Fruit fly (Drosophila melanogaster) whole organism, embryonic: ENCODE measurements around the gene tai.

Source experiments
- B-H1 ChIP-seq: fragments of 200-800 bp; sonication (Bioruptor generic); IDR thresholded peaks from 3 replicates; pipeline ENCODE4 v1.3.6; 2022; ENCODE audit warnings: missing biosample characterization, missing genetic modification characterization
- CG1024 ChIP-seq: fragments of 200-800 bp; sonication (Bioruptor generic); IDR thresholded peaks from 2 replicates; pipeline ENCODE4 v1.3.6; 2022; ENCODE audit warnings: missing biosample characterization, missing genetic modification characterization
- CG11560 ChIP-seq: fragments of 200-800 bp; sonication (Bioruptor generic); IDR thresholded peaks from 3 replicates; pipeline ENCODE4 v1.3.6; 2022; ENCODE audit warnings: missing biosample characterization, missing genetic modification characterization
- CG11696 ChIP-seq: fragments of 200-800 bp; sonication (Bioruptor generic); IDR thresholded peaks from 2 replicates; pipeline ENCODE4 v1.3.6; 2022; ENCODE audit warnings: missing biosample characterization, missing genetic modification characterization
- CG12769 ChIP-seq: fragments of 200-800 bp; sonication (Bioruptor generic); optimal IDR thresholded peaks from 2 replicates; lab custom pipeline; 2019; ENCODE audit warnings: missing biosample characterization, mild to moderate bottlenecking, missing genetic modification characterization, moderate library complexity
- CG14050 ChIP-seq: fragments of 200-800 bp; sonication (Bioruptor generic); IDR thresholded peaks from 3 replicates; pipeline ENCODE4 v1.3.6; 2022; ENCODE audit warnings: missing biosample characterization, missing genetic modification characterization
- CG17359 ChIP-seq: fragments of 200-800 bp; sonication (Bioruptor generic); optimal IDR thresholded peaks from 3 replicates; lab custom pipeline; 2018; ENCODE audit warnings: missing biosample characterization, mild to moderate bottlenecking, missing genetic modification characterization, moderate library complexity
- CG1792 ChIP-seq: fragments of 200-800 bp; sonication (Bioruptor generic); optimal IDR thresholded peaks from 2 replicates; lab custom pipeline; 2016; ENCODE audit warnings: missing biosample characterization, missing genetic modification characterization
- CG18011 ChIP-seq: fragments of 200-800 bp; sonication (Bioruptor generic); optimal IDR thresholded peaks from 2 replicates; lab custom pipeline; 2017; ENCODE audit warnings: missing biosample characterization, missing genetic modification characterization, mild to moderate bottlenecking, moderate library complexity, missing genotype
- CG18476 ChIP-seq: fragments of 200-800 bp; sonication (Bioruptor generic); optimal IDR thresholded peaks from 2 replicates; lab custom pipeline; 2016; ENCODE audit warnings: missing biosample characterization, mild to moderate bottlenecking, missing genetic modification characterization
- CG18619 ChIP-seq: fragments of 200-800 bp; sonication (Bioruptor generic); optimal IDR thresholded peaks from 3 replicates; lab custom pipeline; 2017; ENCODE audit warnings: missing biosample characterization, mild to moderate bottlenecking, missing genetic modification characterization
- CG2129 ChIP-seq: fragments of 200-800 bp; sonication (Bioruptor generic); IDR thresholded peaks from 2 replicates; pipeline ENCODE4 v1.3.6; 2022; ENCODE audit warnings: missing biosample characterization, missing genetic modification characterization; ENCODE audit not compliant: partially characterized antibody
- CG2199 ChIP-seq: fragments of 200-800 bp; sonication (Bioruptor generic); IDR thresholded peaks from 3 replicates; pipeline ENCODE4 v1.3.6; 2022; ENCODE audit warnings: missing biosample characterization, missing genetic modification characterization
- CG2712 ChIP-seq: fragments of 200-800 bp; optimal IDR thresholded peaks from 3 replicates; lab custom pipeline; 2019; ENCODE audit warnings: missing biosample characterization, mild to moderate bottlenecking, missing genetic modification characterization, moderate library complexity
- CG3163 ChIP-seq: fragments of 200-800 bp; sonication (Bioruptor generic); optimal IDR thresholded peaks from 3 replicates; lab custom pipeline; 2016; ENCODE audit warnings: missing biosample characterization, missing genetic modification characterization
- CG3407 ChIP-seq: fragments of 200-800 bp; sonication (Bioruptor generic); optimal IDR thresholded peaks from 2 replicates; lab custom pipeline; 2018; ENCODE audit warnings: missing biosample characterization, mild to moderate bottlenecking, missing genetic modification characterization
- CG4730 ChIP-seq: fragments of 200-800 bp; sonication (Bioruptor generic); IDR thresholded peaks from 2 replicates; pipeline ENCODE4 v1.3.6; 2022; ENCODE audit warnings: missing biosample characterization, missing genetic modification characterization
- Dbx ChIP-seq: fragments of 200-800 bp; sonication (Bioruptor generic); IDR thresholded peaks from 3 replicates; pipeline ENCODE4 v1.3.6; 2022; ENCODE audit warnings: missing biosample characterization, missing genetic modification characterization
- H15 ChIP-seq: fragments of 200-800 bp; sonication (Bioruptor generic); IDR thresholded peaks from 3 replicates; pipeline ENCODE4 v1.3.6; 2022; ENCODE audit warnings: missing biosample characterization, missing genetic modification characterization
- HLH4C ChIP-seq: fragments of 200-800 bp; sonication (Bioruptor generic); IDR thresholded peaks from 3 replicates; pipeline ENCODE4 v1.3.6; 2022; ENCODE audit warnings: missing biosample characterization, missing genetic modification characterization; ENCODE audit not compliant: partially characterized antibody
- Hand ChIP-seq: fragments of 200-800 bp; sonication (Bioruptor generic); optimal IDR thresholded peaks from 2 replicates; lab custom pipeline; 2017; ENCODE audit warnings: mild to moderate bottlenecking, missing biosample characterization, missing genetic modification reagents, missing genetic modification characterization
- Hey ChIP-seq: fragments of 200-800 bp; sonication (Bioruptor generic); optimal IDR thresholded peaks from 3 replicates; lab custom pipeline; 2018; ENCODE audit warnings: missing biosample characterization, mild to moderate bottlenecking, missing genetic modification characterization
- Hmr ChIP-seq: fragments of 200-800 bp; sonication (Bioruptor generic); optimal IDR thresholded peaks from 3 replicates; lab custom pipeline; 2017; ENCODE audit warnings: mild to moderate bottlenecking, missing biosample characterization, missing genetic modification reagents, missing genetic modification characterization
- Lim3 ChIP-seq: fragments of 200-800 bp; sonication (Bioruptor generic); IDR thresholded peaks from 2 replicates; pipeline ENCODE4 v1.3.6; 2022; ENCODE audit warnings: missing biosample characterization, missing genetic modification characterization
- MTF-1 ChIP-seq: fragments of 200-800 bp; sonication (Bioruptor generic); optimal IDR thresholded peaks from 2 replicates; lab custom pipeline; 2018; ENCODE audit warnings: missing biosample characterization, mild to moderate bottlenecking, missing genetic modification characterization, borderline replicate concordance
- Neu2 ChIP-seq: fragments of 200-800 bp; sonication (Bioruptor generic); optimal IDR thresholded peaks from 3 replicates; lab custom pipeline; 2016; ENCODE audit warnings: missing biosample characterization, missing genetic modification characterization, borderline replicate concordance
- Opbp ChIP-seq: fragments of 200-800 bp; sonication (Bioruptor generic); IDR thresholded peaks from 3 replicates; pipeline ENCODE4 v1.3.6; 2022; ENCODE audit warnings: missing biosample characterization, missing genetic modification characterization; ENCODE audit not compliant: partially characterized antibody
- Pdp1 ChIP-seq, 2 experiments: fragments of 200-800 bp; sonication (Bioruptor generic); optimal IDR thresholded peaks; 3 replicates each; lab custom pipeline; 2016; ENCODE audit warnings: missing biosample characterization in 2 of 2, missing genetic modification characterization in 2 of 2, mild to moderate bottlenecking in 1 of 2, moderate library complexity in 1 of 2
- Scr ChIP-seq: fragments of 200-800 bp; sonication (Bioruptor generic); IDR thresholded peaks from 2 replicates; pipeline ENCODE4 v1.3.6; 2022; ENCODE audit warnings: missing biosample characterization, missing genetic modification characterization; ENCODE audit not compliant: partially characterized antibody
- Stat92E ChIP-seq, 3 experiments: fragments of >200 bp in 2 of 3; fragments of 200-800 bp in 1 of 3; sonication (Bioruptor generic) in 1 of 3; optimal IDR thresholded peaks; 2 replicates each; lab custom pipeline; 2017 to 2019; ENCODE audit warnings: missing biosample characterization in 3 of 3, missing genetic modification characterization in 3 of 3, mild to moderate bottlenecking in 1 of 3, moderate library complexity in 1 of 3
- amos ChIP-seq: fragments of 200-800 bp; sonication (Bioruptor generic); IDR thresholded peaks from 2 replicates; pipeline ENCODE4 v1.3.6; 2022; ENCODE audit warnings: missing biosample characterization, missing genetic modification characterization; ENCODE audit not compliant: partially characterized antibody
- aop ChIP-seq: fragments of 200-800 bp; sonication (Bioruptor generic); IDR thresholded peaks from 2 replicates; pipeline ENCODE4 v1.3.6; 2022; ENCODE audit warnings: missing biosample characterization, missing genetic modification characterization
- chn ChIP-seq: fragments of 200-800 bp; sonication (Bioruptor generic); optimal IDR thresholded peaks from 2 replicates; lab custom pipeline; 2016; ENCODE audit warnings: missing biosample characterization, missing genetic modification characterization
- croc ChIP-seq: fragments of 200-800 bp; sonication (Bioruptor generic); conservative IDR thresholded peaks from 3 replicates; pipeline ENCODE4 v1.3.6; 2022; ENCODE audit warnings: missing biosample characterization, missing genetic modification characterization
- crp ChIP-seq, 2 experiments: fragments of 200-800 bp; sonication (Bioruptor generic); optimal IDR thresholded peaks; 2 replicates in 1 of 2; 3 replicates in 1 of 2; lab custom pipeline; 2017; ENCODE audit warnings: missing biosample characterization in 2 of 2, missing genetic modification characterization in 2 of 2, mild to moderate bottlenecking in 1 of 2, moderate library complexity in 1 of 2
- eyg ChIP-seq: fragments of 200-800 bp; sonication (Bioruptor generic); optimal IDR thresholded peaks from 3 replicates; lab custom pipeline; 2016; ENCODE audit warnings: missing biosample characterization, missing genetic modification characterization
- fd3F ChIP-seq: fragments of 200-800 bp; sonication (Bioruptor generic); optimal IDR thresholded peaks from 2 replicates; lab custom pipeline; 2018; ENCODE audit warnings: missing biosample characterization, mild to moderate bottlenecking, missing genetic modification characterization, moderate library complexity
- gt ChIP-seq: fragments of 200-800 bp; sonication (Bioruptor generic); IDR thresholded peaks from 2 replicates; pipeline ENCODE4 v1.3.6; 2022; ENCODE audit warnings: missing biosample characterization, missing genetic modification characterization
- nerfin-1 ChIP-seq: fragments of 200-800 bp; sonication (Bioruptor generic); optimal IDR thresholded peaks from 3 replicates; lab custom pipeline; 2019; ENCODE audit warnings: missing biosample characterization, mild to moderate bottlenecking, missing genetic modification characterization, moderate library complexity
- pb ChIP-seq: fragments of 200-800 bp; sonication (Bioruptor generic); optimal IDR thresholded peaks from 3 replicates; lab custom pipeline; 2016; ENCODE audit warnings: missing biosample characterization, missing genetic modification characterization
- psq ChIP-seq: fragments of 200-800 bp; sonication (Bioruptor generic); optimal IDR thresholded peaks from 2 replicates; lab custom pipeline; 2017; ENCODE audit warnings: missing biosample characterization, missing genetic modification characterization
- repo ChIP-seq: fragments of 200-800 bp; sonication (Bioruptor generic); optimal IDR thresholded peaks from 2 replicates; lab custom pipeline; 2016; ENCODE audit warnings: missing biosample characterization, missing genetic modification characterization
- sens-2 ChIP-seq: fragments of 200-800 bp; sonication (Bioruptor generic); IDR thresholded peaks from 2 replicates; pipeline ENCODE4 v1.3.6; 2022; ENCODE audit warnings: missing biosample characterization, missing genetic modification characterization
- shn ChIP-seq: fragments of 200-800 bp; sonication (Bioruptor generic); optimal IDR thresholded peaks from 3 replicates; lab custom pipeline; 2016; ENCODE audit warnings: missing biosample characterization, missing genetic modification characterization
- so ChIP-seq: fragments of 200-800 bp; sonication (Bioruptor generic); IDR thresholded peaks from 3 replicates; pipeline ENCODE4 v1.3.6; 2022; ENCODE audit warnings: missing biosample characterization, missing genetic modification characterization
- sob ChIP-seq: fragments of 200-800 bp; sonication (Bioruptor generic); IDR thresholded peaks from 2 replicates; pipeline ENCODE4 v1.3.6; 2022; ENCODE audit warnings: missing biosample characterization, missing genetic modification characterization
- stc ChIP-seq: fragments of 200-800 bp; sonication (Bioruptor generic); IDR thresholded peaks from 2 replicates; pipeline ENCODE4 v1.3.6; 2022; ENCODE audit warnings: missing biosample characterization, missing genetic modification characterization
- tio ChIP-seq: fragments of 200-800 bp; sonication (Bioruptor generic); optimal IDR thresholded peaks from 2 replicates; lab custom pipeline; 2017; ENCODE audit warnings: missing biosample characterization, missing genetic modification characterization, inconsistent platforms

The tai gene

DNA sequence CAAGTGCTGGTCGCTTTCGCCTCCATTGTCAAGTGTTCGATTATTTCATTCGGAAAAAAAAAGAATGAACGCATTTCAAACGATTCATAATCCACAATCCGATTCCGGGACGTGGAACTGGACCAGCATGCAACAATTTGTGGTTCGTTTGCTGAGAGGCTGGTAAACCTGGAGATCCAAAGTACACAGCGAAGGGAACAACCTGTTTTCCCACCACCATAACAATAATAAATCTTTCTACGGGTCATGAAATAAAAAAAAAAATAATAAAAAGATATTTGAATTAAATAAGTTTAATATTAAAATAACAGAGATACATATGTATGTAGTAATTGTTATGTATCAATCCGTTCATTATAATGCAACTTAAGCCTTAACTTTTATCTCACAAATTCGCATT is 42.1 kb upstream of the tai start (continued):
- TF ChIP-seq nerfin-1 (tag; lab: Kevin White, UChicago) (peak; percentile 88), shn (GFP tag; lab: Kevin White, UChicago) (no peak), sens-2 (no peak), CG17359 (no peak), croc (GFP tag; lab: Robert Waterston, UW) (no peak), CG11696 (no peak)

DNA sequence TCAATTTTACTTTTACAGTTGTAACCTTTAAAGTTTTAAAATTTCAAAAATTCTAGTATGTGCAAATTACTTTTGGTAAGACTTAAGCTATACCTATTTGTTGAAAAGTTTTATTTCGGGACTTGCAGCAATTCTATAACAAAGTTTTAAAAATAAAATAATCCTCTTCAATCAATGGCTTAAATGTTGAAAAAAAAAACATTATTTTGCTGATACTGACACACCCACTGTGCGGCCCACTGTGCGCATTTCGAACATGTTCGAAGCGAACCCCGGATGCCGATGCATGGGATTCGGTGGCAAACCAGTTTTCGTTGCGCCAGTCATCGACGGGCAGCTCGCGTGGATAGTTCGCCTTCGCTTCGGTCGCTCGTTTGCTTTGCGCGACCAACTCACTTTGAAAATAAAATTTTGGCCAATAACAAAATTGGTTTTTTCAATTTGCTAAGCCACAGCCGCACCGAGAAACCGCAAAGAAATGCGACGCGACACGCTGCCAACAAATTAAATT is 41.1 kb upstream of the tai start, which contains the start of gene CG32982:
CG32982 (plus strand) TSS at position 320 of the 511 bp plus-strand sequence.
- TF ChIP-seq sob (GFP tag; lab: Robert Waterston, UW) (peak; percentile 93), gt (peak; percentile 79), CG2712 (tag; lab: Kevin White, UChicago) (peak; percentile 93), pb (GFP tag; lab: Kevin White, UChicago) (peak; percentile 94), CG4730 (GFP tag; lab: Robert Waterston, UW) (peak; percentile 83), CG3163 (peak; percentile 75), Dbx (GFP tag; lab: Robert Waterston, UW) (peak; percentile 93), so (GFP tag; lab: Robert Waterston, UW) (peak; percentile 88), amos (peak; percentile 60; the same call in 1 of the 2 replicates), CG2129 (GFP tag; lab: Robert Waterston, UW) (no peak), Lim3 (peak; percentile 44; the same call in 1 of the 2 replicates), Hand (GFP tag; lab: Kevin White, UChicago) (peak; percentile 77), HLH4C (GFP tag; lab: Robert Waterston, UW) (peak; percentile 18; the same call in 1 of the 3 replicates), CG1792 (peak; percentile 76), aop (GFP tag; lab: Robert Waterston, UW) (no peak), CG12769 (tag; lab: Kevin White, UChicago) (peak; percentile 71), tio (GFP tag; lab: Kevin White, UChicago) (peak; percentile 92), Neu2 (GFP tag; lab: Kevin White, UChicago) (peak; percentile 81), B-H1 (GFP tag; lab: Robert Waterston, UW) (peak; percentile 82), fd3F (GFP tag; lab: Kevin White, UChicago) (peak; percentile 88), repo (peak; percentile 90), CG18619 (GFP tag; lab: Kevin White, UChicago) (peak; percentile 86), CG14050 (GFP tag; lab: Robert Waterston, UW) (peak; percentile 72), CG3407 (peak; percentile 73), Scr (no peak), Hmr (GFP tag; lab: Kevin White, UChicago) (peak; percentile 94), psq (GFP tag; lab: Kevin White, UChicago) (peak; percentile 55), CG17359 (peak; percentile 89), CG1024 (GFP tag; lab: Robert Waterston, UW) (peak; percentile 43; the same call in 1 of the 2 replicates), Pdp1 (GFP tag; optimal IDR thresholded peaks at IDR 0.05; lab: Kevin White, UChicago) (peak; percentile 81 to 85), crp (GFP tag; optimal IDR thresholded peaks at IDR 0.05; lab: Kevin White, UChicago) (peak in 1 of 2 experiments; percentile 61), Hey (tag; lab: Kevin White, UChicago) (peak; percentile 8), stc (GFP tag; lab: Robert Waterston, UW) (peak; percentile 77), MTF-1 (GFP tag; lab: Kevin White, UChicago) (peak; percentile 70), chn (peak; percentile 90), Stat92E (GFP tag; optimal IDR thresholded peaks at IDR 0.05; lab: Kevin White, UChicago) (no peak), CG18011 (GFP tag; lab: Kevin White, UChicago) (peak; percentile 74), CG2199 (GFP tag; lab: Robert Waterston, UW) (peak; percentile 76; the same call in 1 of the 3 replicates), H15 (GFP tag; lab: Robert Waterston, UW) (peak; percentile 84; the same call in 2 of the 3 replicates), CG11560 (tag; lab: Robert Waterston, UW) (peak; percentile 81), eyg (peak; percentile 91), CG18476 (peak; percentile 90), Opbp (GFP tag; lab: Robert Waterston, UW) (no peak)
